Fruit fly (Drosophila melanogaster) whole organism, embryonic: Measurements from ENCODE around the gene CG16956.

ENCODE experiments used
- Ada2b ChIP-seq: fragments of 200-800 bp; sonication (Bioruptor generic); IDR thresholded peaks from 2 replicates; pipeline ENCODE4 v1.3.6; 2022; ENCODE audit warnings: missing biosample characterization, missing genetic modification characterization
- CG10366 ChIP-seq: fragments of 200-800 bp; sonication (Bioruptor generic); IDR thresholded peaks from 2 replicates; pipeline ENCODE4 v1.3.6; 2022; ENCODE audit warnings: missing biosample characterization, missing genetic modification characterization
- CG10654 ChIP-seq: fragments of 200-800 bp; sonication (Bioruptor generic); optimal IDR thresholded peaks from 2 replicates; lab custom pipeline; 2016; ENCODE audit warnings: missing biosample characterization, missing genetic modification characterization
- CG11398 ChIP-seq: fragments of 200-800 bp; sonication (Bioruptor generic); optimal IDR thresholded peaks from 2 replicates; lab custom pipeline; 2016; ENCODE audit warnings: missing biosample characterization, missing genetic modification characterization
- CG12104 ChIP-seq: fragments of 200-800 bp; sonication (Bioruptor generic); optimal IDR thresholded peaks from 3 replicates; lab custom pipeline; 2016; ENCODE audit warnings: missing biosample characterization, missing genetic modification characterization
- CG12219 ChIP-seq: fragments of 200-800 bp; sonication (Bioruptor generic); optimal IDR thresholded peaks from 3 replicates; lab custom pipeline; 2018; ENCODE audit warnings: missing biosample characterization, mild to moderate bottlenecking, missing genetic modification characterization
- CG12659 ChIP-seq: fragments of 200-800 bp; sonication (Bioruptor generic); optimal IDR thresholded peaks from 3 replicates; lab custom pipeline; 2017; ENCODE audit warnings: mild to moderate bottlenecking, missing biosample characterization, missing genetic modification reagents, missing genetic modification characterization
- CG13296 ChIP-seq: fragments of 200-800 bp; sonication (Bioruptor generic); optimal IDR thresholded peaks from 3 replicates; lab custom pipeline; 2018; ENCODE audit warnings: missing biosample characterization, mild to moderate bottlenecking, missing genetic modification characterization
- CG14014 ChIP-seq: fragments of 200-800 bp; sonication (Bioruptor generic); IDR thresholded peaks from 2 replicates; pipeline ENCODE4 v1.3.6; 2022; ENCODE audit warnings: missing biosample characterization, missing genetic modification characterization
- CG14965 ChIP-seq: fragments of 200-800 bp; sonication (Bioruptor generic); optimal IDR thresholded peaks from 2 replicates; lab custom pipeline; 2016; ENCODE audit warnings: missing biosample characterization, missing genetic modification characterization, borderline replicate concordance
- CG17612 ChIP-seq: fragments of 200-800 bp; sonication (Bioruptor generic); IDR thresholded peaks from 2 replicates; pipeline ENCODE4 v1.3.6; 2022; ENCODE audit warnings: missing biosample characterization, missing genetic modification characterization
- CG18619 ChIP-seq: fragments of 200-800 bp; sonication (Bioruptor generic); optimal IDR thresholded peaks from 3 replicates; lab custom pipeline; 2017; ENCODE audit warnings: missing biosample characterization, mild to moderate bottlenecking, missing genetic modification characterization
- CG2120 ChIP-seq: fragments of 200-800 bp; sonication (Bioruptor generic); optimal IDR thresholded peaks from 3 replicates; lab custom pipeline; 2016; ENCODE audit warnings: missing biosample characterization, missing genetic modification characterization
- CG2129 ChIP-seq: fragments of 200-800 bp; sonication (Bioruptor generic); IDR thresholded peaks from 2 replicates; pipeline ENCODE4 v1.3.6; 2022; ENCODE audit warnings: missing biosample characterization, missing genetic modification characterization; ENCODE audit not compliant: partially characterized antibody
- CG31388 ChIP-seq: fragments of 200-800 bp; sonication (Bioruptor generic); optimal IDR thresholded peaks from 2 replicates; lab custom pipeline; 2016; ENCODE audit warnings: missing biosample characterization, missing genetic modification characterization
- CG3163 ChIP-seq: fragments of 200-800 bp; sonication (Bioruptor generic); optimal IDR thresholded peaks from 3 replicates; lab custom pipeline; 2016; ENCODE audit warnings: missing biosample characterization, missing genetic modification characterization
- CG4282 ChIP-seq: fragments of 200-800 bp; sonication (Bioruptor generic); optimal IDR thresholded peaks from 2 replicates; lab custom pipeline; 2016; ENCODE audit warnings: missing biosample characterization, missing genetic modification characterization
- CG4404 ChIP-seq: fragments of 200-800 bp; sonication (Bioruptor generic); IDR thresholded peaks from 2 replicates; pipeline ENCODE4 v1.3.6; 2022; ENCODE audit warnings: missing biosample characterization, missing genetic modification characterization
- CG4707 ChIP-seq: fragments of 200-800 bp; sonication (Bioruptor generic); optimal IDR thresholded peaks from 2 replicates; lab custom pipeline; 2018; ENCODE audit warnings: missing biosample characterization, mild to moderate bottlenecking, missing genetic modification characterization, moderate library complexity
- CG8388 ChIP-seq: fragments of 200-800 bp; sonication (Bioruptor generic); optimal IDR thresholded peaks from 2 replicates; lab custom pipeline; 2019; ENCODE audit warnings: missing biosample characterization, mild to moderate bottlenecking, missing genetic modification characterization, moderate library complexity
- CG9609 ChIP-seq: fragments of 200-800 bp; sonication (Bioruptor generic); optimal IDR thresholded peaks from 3 replicates; lab custom pipeline; 2016; ENCODE audit warnings: missing biosample characterization, missing genetic modification characterization
- D19A ChIP-seq: fragments of 200-800 bp; optimal IDR thresholded peaks from 3 replicates; lab custom pipeline; 2019; ENCODE audit warnings: missing biosample characterization, mild to moderate bottlenecking, missing genetic modification characterization, moderate library complexity
- Doc2 ChIP-seq: fragments of 200-800 bp; sonication (Bioruptor generic); IDR thresholded peaks from 2 replicates; pipeline ENCODE4 v1.3.6; 2022; ENCODE audit warnings: missing biosample characterization, missing genetic modification characterization
- ERR ChIP-seq: fragments of 200-800 bp; sonication (Bioruptor generic); optimal IDR thresholded peaks from 2 replicates; lab custom pipeline; 2016; ENCODE audit warnings: missing biosample characterization, missing genetic modification characterization
- GATAe ChIP-seq: fragments of 200-800 bp; sonication (Bioruptor generic); conservative IDR thresholded peaks from 2 replicates; pipeline ENCODE4 v1.3.6; 2022; ENCODE audit warnings: missing biosample characterization, missing genetic modification characterization
- Gug ChIP-seq: fragments of 200-800 bp; sonication (Bioruptor generic); IDR thresholded peaks from 4 replicates; pipeline ENCODE4 v1.3.6; 2022; ENCODE audit warnings: missing biosample characterization, missing genetic modification characterization
- Hmx ChIP-seq: fragments of 200-800 bp; sonication (Bioruptor generic); optimal IDR thresholded peaks from 2 replicates; lab custom pipeline; 2016; ENCODE audit warnings: missing biosample characterization, missing genetic modification characterization
- Hr3 ChIP-seq: fragments of 200-800 bp; sonication (Bioruptor generic); optimal IDR thresholded peaks from 3 replicates; lab custom pipeline; 2016; ENCODE audit warnings: missing biosample characterization, missing genetic modification characterization
- Hr51 ChIP-seq, 2 experiments: fragments of 200-800 bp; sonication (Bioruptor generic); optimal IDR thresholded peaks; 2 replicates in 1 of 2; 3 replicates in 1 of 2; lab custom pipeline; 2016 to 2018; ENCODE audit warnings: missing biosample characterization in 2 of 2, missing genetic modification characterization in 2 of 2, mild to moderate bottlenecking in 1 of 2, moderate library complexity in 1 of 2
- Hsf ChIP-seq: fragments of 200-800 bp; sonication (Bioruptor generic); optimal IDR thresholded peaks from 3 replicates; lab custom pipeline; 2016; ENCODE audit warnings: missing biosample characterization, missing genetic modification characterization
- Max ChIP-seq: fragments of 200-800 bp; sonication (Bioruptor generic); optimal IDR thresholded peaks from 2 replicates; lab custom pipeline; 2016; ENCODE audit warnings: missing biosample characterization, mild to moderate bottlenecking, missing genetic modification characterization
- NFAT ChIP-seq: fragments of 200-800 bp; sonication (Bioruptor generic); IDR thresholded peaks from 2 replicates; pipeline ENCODE4 v1.3.6; 2022; ENCODE audit warnings: missing biosample characterization, missing genetic modification characterization
- Neu2 ChIP-seq: fragments of 200-800 bp; sonication (Bioruptor generic); optimal IDR thresholded peaks from 3 replicates; lab custom pipeline; 2016; ENCODE audit warnings: missing biosample characterization, missing genetic modification characterization, borderline replicate concordance
- Sin3A ChIP-seq: fragments of >200 bp; optimal IDR thresholded peaks from 2 replicates; lab custom pipeline; 2018
- Xbp1 ChIP-seq: fragments of 200-800 bp; sonication (Bioruptor generic); optimal IDR thresholded peaks from 3 replicates; lab custom pipeline; 2016; ENCODE audit warnings: missing biosample characterization, mild to moderate bottlenecking, missing genetic modification characterization
- bigmax ChIP-seq: fragments of 200-800 bp; sonication (Bioruptor generic); optimal IDR thresholded peaks from 2 replicates; lab custom pipeline; 2018; ENCODE audit warnings: missing biosample characterization, mild to moderate bottlenecking, missing genetic modification characterization
- cg ChIP-seq: fragments of 200-800 bp; sonication (Bioruptor generic); optimal IDR thresholded peaks from 3 replicates; lab custom pipeline; 2019; ENCODE audit warnings: missing biosample characterization, mild to moderate bottlenecking, missing genetic modification characterization, moderate library complexity
- chm ChIP-seq: fragments of 200-800 bp; sonication (Bioruptor generic); IDR thresholded peaks from 2 replicates; pipeline ENCODE4 v1.3.6; 2022; ENCODE audit warnings: missing biosample characterization, missing genetic modification characterization
- dimm ChIP-seq: fragments of 200-800 bp; sonication (Bioruptor generic); IDR thresholded peaks from 2 replicates; pipeline ENCODE4 v1.3.6; 2022; ENCODE audit warnings: missing biosample characterization, missing genetic modification characterization
- disco-r ChIP-seq: fragments of 200-800 bp; sonication (Bioruptor generic); optimal IDR thresholded peaks from 2 replicates; lab custom pipeline; 2016; ENCODE audit warnings: missing biosample characterization, missing genetic modification characterization
- dysf ChIP-seq: fragments of 200-800 bp; sonication (Bioruptor generic); IDR thresholded peaks from 3 replicates; pipeline ENCODE4 v1.3.6; 2022; ENCODE audit warnings: missing biosample characterization, missing genetic modification characterization
- knrl ChIP-seq: fragments of 200-800 bp; sonication (Bioruptor generic); IDR thresholded peaks from 3 replicates; pipeline ENCODE4 v1.3.6; 2022; ENCODE audit warnings: missing biosample characterization, missing genetic modification characterization; ENCODE audit not compliant: partially characterized antibody
- lbe ChIP-seq: fragments of 200-800 bp; sonication (Bioruptor generic); optimal IDR thresholded peaks from 2 replicates; lab custom pipeline; 2016; ENCODE audit warnings: missing biosample characterization, mild to moderate bottlenecking, missing genetic modification characterization
- maf-S ChIP-seq: fragments of 200-800 bp; sonication (Bioruptor generic); optimal IDR thresholded peaks from 2 replicates; lab custom pipeline; 2016; ENCODE audit warnings: missing biosample characterization, missing genetic modification characterization
- mam ChIP-seq: fragments of 200-800 bp; sonication (Bioruptor generic); optimal IDR thresholded peaks from 3 replicates; lab custom pipeline; 2016; ENCODE audit warnings: missing biosample characterization, missing genetic modification characterization
- mirr ChIP-seq: fragments of 200-800 bp; sonication (Bioruptor generic); optimal IDR thresholded peaks from 3 replicates; lab custom pipeline; 2018; ENCODE audit warnings: missing biosample characterization, mild to moderate bottlenecking, missing genetic modification characterization
- oc ChIP-seq: fragments of 200-800 bp; sonication (Bioruptor generic); optimal IDR thresholded peaks from 2 replicates; lab custom pipeline; 2018; ENCODE audit warnings: missing biosample characterization, mild to moderate bottlenecking, missing genetic modification characterization, moderate library complexity
- org-1 ChIP-seq: fragments of 200-800 bp; sonication (Bioruptor generic); optimal IDR thresholded peaks from 2 replicates; lab custom pipeline; 2017; ENCODE audit warnings: missing biosample characterization, missing genetic modification characterization
- pnt ChIP-seq: fragments of 200-800 bp; sonication (Bioruptor generic); optimal IDR thresholded peaks from 3 replicates; lab custom pipeline; 2016; ENCODE audit warnings: missing biosample characterization, missing genetic modification characterization
- scrt ChIP-seq: fragments of 200-800 bp; sonication (Bioruptor generic); optimal IDR thresholded peaks from 2 replicates; lab custom pipeline; 2018; ENCODE audit warnings: missing biosample characterization, mild to moderate bottlenecking, missing genetic modification characterization, moderate library complexity
- vfl ChIP-seq: fragments of 200-800 bp; sonication (Bioruptor generic); optimal IDR thresholded peaks from 2 replicates; lab custom pipeline; 2016; ENCODE audit warnings: missing biosample characterization, missing genetic modification characterization
- zf30C ChIP-seq: fragments of 200-800 bp; sonication (Bioruptor generic); optimal IDR thresholded peaks from 3 replicates; lab custom pipeline; 2018; ENCODE audit warnings: missing biosample characterization, mild to moderate bottlenecking, missing genetic modification characterization

Gene CG16956

DNA sequence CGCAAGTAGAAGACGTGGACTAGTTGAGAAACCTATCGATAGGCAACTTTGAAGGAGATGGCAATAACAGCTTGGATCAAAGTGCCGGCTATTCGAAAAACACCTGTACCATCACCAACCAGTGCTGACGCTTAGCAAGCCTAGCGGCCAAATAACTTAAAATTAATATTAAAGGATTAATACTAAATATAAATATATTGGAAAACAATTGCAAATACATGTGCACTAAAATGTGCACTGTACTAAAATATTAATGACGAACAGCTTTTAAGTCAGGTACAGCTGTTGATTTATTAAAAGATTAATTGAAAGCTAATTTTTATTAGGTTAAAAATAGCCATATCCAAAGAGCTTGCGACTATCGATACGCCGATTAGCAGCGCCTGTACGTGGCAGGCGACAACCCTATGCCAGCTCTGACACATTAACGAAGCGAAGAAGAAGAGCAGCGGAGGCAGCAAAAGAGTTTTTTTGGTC, 35.8 kb downstream of the CG16956 start, which contains the start of the genes CG9302 and beta'COP (continued):
- peak; percentile 49; the same call in 1 of the 4 replicates for TF ChIP-seq Gug (GFP tag; lab: Robert Waterston, UW)
- TF ChIP-seq CG13296 (GFP tag; lab: Kevin White, UChicago) = no peak
- no peak for TF ChIP-seq org-1 (GFP tag; lab: Kevin White, UChicago)
- TF ChIP-seq CG14014 = no peak; the same call in 1 of the 2 replicates
- TF ChIP-seq scrt (GFP tag; lab: Kevin White, UChicago) = peak; percentile 67
- peak; percentile 72 for TF ChIP-seq CG4404 (GFP tag; lab: Robert Waterston, UW)
- no peak for TF ChIP-seq CG4707 (GFP tag; lab: Kevin White, UChicago)
- TF ChIP-seq Max = peak; percentile 64
- TF ChIP-seq Hr3 (GFP tag; lab: Kevin White, UChicago) = peak; percentile 81
- TF ChIP-seq zf30C (GFP tag; lab: Kevin White, UChicago) = no peak
- peak; percentile 89 for TF ChIP-seq CG12659
- peak; percentile 82 for TF ChIP-seq knrl (GFP tag; lab: Robert Waterston, UW)
- peak; percentile 68; the same call in 2 of the 3 replicates for TF ChIP-seq dysf (GFP tag; lab: Robert Waterston, UW)
- peak in 1 of 2 experiments; percentile 38 for TF ChIP-seq Hr51 (GFP tag; optimal IDR thresholded peaks at IDR 0.05; lab: Kevin White, UChicago)
- peak; percentile 83 for TF ChIP-seq Sin3A (lab: Kevin White, UChicago)
- TF ChIP-seq CG31388 (GFP tag; lab: Kevin White, UChicago) = no peak
- no peak for TF ChIP-seq NFAT (GFP tag; lab: Robert Waterston, UW)
- TF ChIP-seq CG3163 (GFP tag; lab: Kevin White, UChicago) = no peak
- TF ChIP-seq CG17612 = no peak
- peak; percentile 66 for TF ChIP-seq lbe (GFP tag; lab: Kevin White, UChicago)
- no peak for TF ChIP-seq CG14965 (GFP tag; lab: Kevin White, UChicago)
- TF ChIP-seq CG4282 (GFP tag; lab: Kevin White, UChicago) = no peak
- TF ChIP-seq GATAe (GFP tag; lab: Robert Waterston, UW) = no peak
- TF ChIP-seq Xbp1 (GFP tag; lab: Kevin White, UChicago) = peak; percentile 83
- no peak for TF ChIP-seq chm (GFP tag; lab: Robert Waterston, UW)
- no peak for TF ChIP-seq disco-r (GFP tag; lab: Kevin White, UChicago)
- TF ChIP-seq CG2129 (GFP tag; lab: Robert Waterston, UW) = no peak
- TF ChIP-seq CG10654 (GFP tag; lab: Kevin White, UChicago) = peak; percentile 53
- peak; percentile 61 for TF ChIP-seq Hsf (GFP tag; lab: Kevin White, UChicago)
- TF ChIP-seq D19A = no peak
- TF ChIP-seq Neu2 (GFP tag; lab: Kevin White, UChicago) = no peak
- TF ChIP-seq pnt (GFP tag; lab: Kevin White, UChicago) = no peak
- TF ChIP-seq oc (tag; lab: Kevin White, UChicago) = no peak
- no peak for TF ChIP-seq ERR (GFP tag; lab: Kevin White, UChicago)
- TF ChIP-seq mirr (GFP tag; lab: Kevin White, UChicago) = no peak
- TF ChIP-seq CG11398 (GFP tag; lab: Kevin White, UChicago) = no peak
- no peak for TF ChIP-seq dimm (GFP tag; lab: Robert Waterston, UW)
- TF ChIP-seq CG10366 = peak; percentile 41; the same call in 1 of the 2 replicates
- TF ChIP-seq CG9609 (GFP tag; lab: Kevin White, UChicago) = no peak
- peak; percentile 78 for TF ChIP-seq CG2120 (GFP tag; lab: Kevin White, UChicago)
- TF ChIP-seq maf-S = peak; percentile 17
- peak; percentile 68 for TF ChIP-seq CG18619 (GFP tag; lab: Kevin White, UChicago)
- TF ChIP-seq Doc2 (GFP tag; lab: Robert Waterston, UW) = no peak
- TF ChIP-seq mam (GFP tag; lab: Kevin White, UChicago) = peak; percentile 71
- TF ChIP-seq bigmax (GFP tag; lab: Kevin White, UChicago) = peak; percentile 31
- TF ChIP-seq Hmx (GFP tag; lab: Kevin White, UChicago) = no peak
- peak; percentile 19 for TF ChIP-seq vfl
- TF ChIP-seq CG8388 = peak; percentile 50
- TF ChIP-seq Ada2b (GFP tag; lab: Robert Waterston, UW) = no peak
- no peak for TF ChIP-seq cg (GFP tag; lab: Kevin White, UChicago)
- TF ChIP-seq CG12219 (GFP tag; lab: Kevin White, UChicago) = no peak
- peak; percentile 64 for TF ChIP-seq CG12104 (GFP tag; lab: Kevin White, UChicago)
